Fruit fly (Drosophila melanogaster): ENCODE results near the gene CG5885.

The CG5885 gene

DNA sequence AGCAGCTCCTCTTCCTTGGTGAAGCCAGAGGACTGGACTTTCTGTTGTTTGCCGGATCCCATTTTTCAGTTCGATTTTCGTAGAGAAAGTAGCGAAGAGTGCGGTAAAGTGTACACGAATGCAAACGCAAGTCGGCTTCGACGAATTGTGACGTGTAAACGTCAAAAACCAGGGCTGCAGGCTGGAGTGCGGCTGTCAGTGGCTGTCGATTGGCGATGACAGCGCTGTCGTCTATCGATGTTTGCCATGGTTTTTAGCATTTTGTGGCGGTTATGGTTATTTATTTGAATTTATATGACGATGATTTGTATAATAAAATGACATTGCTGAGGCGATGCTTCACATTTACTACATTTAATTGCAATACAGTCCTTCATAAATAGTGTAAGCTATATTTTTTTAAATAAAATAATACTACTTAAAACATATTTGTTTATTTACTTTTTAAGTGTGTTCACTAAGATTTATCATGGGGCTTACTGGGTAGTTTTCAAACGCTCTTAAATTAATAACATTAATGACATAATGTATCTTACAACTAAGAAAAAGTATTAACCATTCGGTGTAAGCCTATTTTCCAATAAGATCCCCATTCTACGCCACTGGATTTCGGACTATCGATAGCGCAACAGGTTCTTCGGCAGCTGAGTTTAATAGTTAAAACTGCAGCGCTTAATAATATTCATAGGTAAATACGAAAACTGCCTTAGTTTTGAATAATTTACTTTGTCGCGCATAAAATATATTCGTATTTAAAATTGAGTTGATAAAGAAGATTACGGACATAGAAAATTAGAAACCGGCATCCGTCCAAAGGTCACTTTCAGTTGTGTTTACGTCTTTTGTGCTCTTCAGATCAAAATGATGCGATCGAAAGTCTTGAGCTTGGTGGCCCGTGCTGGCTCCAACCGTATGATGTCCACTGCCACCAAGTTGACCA is at the start of gene CG5885, which contains the start of gene CG4598 (continued):
- TF ChIP-seq nerfin-1 (tag; optimal IDR thresholded peaks at IDR 0.05) (peak; percentile 27), unpg (GFP tag; optimal IDR thresholded peaks at IDR 0.05) (peak; percentile 70), Med (GFP tag) (peak; percentile 85), HLH54F (GFP tag; optimal IDR thresholded peaks at IDR 0.05) (peak; percentile 41)

DNA sequence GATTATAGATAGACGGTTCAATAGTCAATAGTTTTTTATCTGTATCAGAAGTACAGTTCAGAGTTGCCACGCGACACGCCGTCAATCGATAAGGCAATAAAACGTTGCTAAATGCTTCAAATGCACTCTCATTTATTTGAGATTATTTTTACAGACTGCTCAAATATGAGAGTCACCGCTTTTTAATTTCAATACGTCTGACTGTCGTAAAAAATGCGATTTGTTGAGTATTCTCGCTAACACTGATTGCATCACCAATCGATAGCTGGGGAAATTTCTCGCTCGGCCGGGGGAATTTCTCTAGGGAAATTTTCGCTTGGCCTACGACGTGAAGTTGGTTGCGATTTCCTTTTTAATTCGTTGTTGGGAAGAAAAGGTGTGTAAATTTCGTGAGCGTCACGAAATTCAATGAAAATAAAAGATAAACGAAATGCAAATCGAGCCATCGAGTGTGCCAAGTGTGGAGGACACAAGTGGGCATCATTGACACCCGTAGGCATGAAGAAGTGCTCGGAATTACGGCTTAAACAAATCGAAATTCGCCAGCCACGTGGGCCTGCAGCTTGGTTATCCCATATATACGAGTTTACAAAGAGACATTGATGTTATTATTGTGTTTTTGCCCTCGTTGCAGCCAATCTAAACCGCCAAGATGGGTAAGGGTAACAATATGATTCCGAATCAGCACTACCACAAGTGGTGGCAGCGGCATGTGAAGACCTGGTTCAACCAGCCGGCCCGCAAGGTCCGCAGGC is 49.0 kb upstream of the CG5885 start, which contains the start of the genes Dref and RpL13:
Gene Dref, minus strand, starts transcription at position 247 of the 755 bp plus-strand sequence.
Gene RpL13, plus strand, starts transcription at position 331 of the 755 bp plus-strand sequence.
- TF ChIP-seq pan (optimal IDR thresholded peaks at IDR 0.05): no peak
- TF ChIP-seq pan (GFP tag; optimal IDR thresholded peaks at IDR 0.05 in 1 of 2, IDR thresholded peaks at IDR 0.05 in 1 of 2): peak in 1 of 2 experiments; percentile 75
- TF ChIP-seq fd96Cb (tag; optimal IDR thresholded peaks at IDR 0.05): peak; percentile 40
- peak; percentile 97 for TF ChIP-seq Ets65A (GFP tag)
- peak; percentile 81 for TF ChIP-seq Hsf (GFP tag; optimal IDR thresholded peaks at IDR 0.05)
- TF ChIP-seq CG1792 (GFP tag; optimal IDR thresholded peaks at IDR 0.05): peak; percentile 70
- TF ChIP-seq CG18011 (GFP tag; optimal IDR thresholded peaks at IDR 0.05): peak; percentile 85
- TF ChIP-seq CG16779 (GFP tag; IDR thresholded peaks at IDR 0.05): peak; percentile 59
- peak; percentile 62 for TF ChIP-seq Six4 (GFP tag; optimal IDR thresholded peaks at IDR 0.05)
- TF ChIP-seq Kr (GFP tag; optimal IDR thresholded peaks at IDR 0.05): peak; percentile 12
- peak; percentile 39; the same call in 2 of the 3 replicates for TF ChIP-seq B-H1 (GFP tag; IDR thresholded peaks at IDR 0.05)
- peak; percentile 88 for TF ChIP-seq Camta (GFP tag; optimal IDR thresholded peaks at IDR 0.05)
- TF ChIP-seq CG3407 (GFP tag; optimal IDR thresholded peaks at IDR 0.05): peak; percentile 88
- peak; percentile 84 for TF ChIP-seq CG7556 (GFP tag; optimal IDR thresholded peaks at IDR 0.05)
- TF ChIP-seq CG7372 (GFP tag; IDR thresholded peaks at IDR 0.05): peak; percentile 60
- peak; percentile 52; the same call in 1 of the 3 replicates for TF ChIP-seq Mrtf (GFP tag; IDR thresholded peaks at IDR 0.05)
- no peak for TF ChIP-seq abd-A (tag; optimal IDR thresholded peaks at IDR 0.05)
- TF ChIP-seq CG30403 (GFP tag; optimal IDR thresholded peaks at IDR 0.05): peak; percentile 80
- TF ChIP-seq hb (GFP tag; IDR thresholded peaks at IDR 0.05; ENCODE audit: partially characterized antibody): peak; percentile 76; the same call in 2 of the 3 replicates
- peak; percentile 94 for TF ChIP-seq HHEX (GFP tag; optimal IDR thresholded peaks at IDR 0.05)
- TF ChIP-seq CG4404 (GFP tag; IDR thresholded peaks at IDR 0.05): peak; percentile 26; the same call in 1 of the 2 replicates
- peak; percentile 73 for TF ChIP-seq ac (GFP tag; optimal IDR thresholded peaks at IDR 0.05)
- TF ChIP-seq CG6175 (GFP tag; IDR thresholded peaks at IDR 0.05): peak; percentile 79
- TF ChIP-seq peb (GFP tag; IDR thresholded peaks at IDR 0.05): peak; percentile 50; the same call in 1 of the 2 replicates
- peak; percentile 95 for TF ChIP-seq Fer1 (GFP tag; optimal IDR thresholded peaks at IDR 0.05)
- no peak for TF ChIP-seq nau (GFP tag; optimal IDR thresholded peaks at IDR 0.05)
- TF ChIP-seq CG10209 (GFP tag; optimal IDR thresholded peaks at IDR 0.05): peak; percentile 88
- TF ChIP-seq sens-2 (GFP tag; IDR thresholded peaks at IDR 0.05): peak; percentile 92
- peak; percentile 61 for TF ChIP-seq Oli (tag; optimal IDR thresholded peaks at IDR 0.05)
- TF ChIP-seq CG9437 (GFP tag; optimal IDR thresholded peaks at IDR 0.05): peak; percentile 83
- TF ChIP-seq mirr (GFP tag; optimal IDR thresholded peaks at IDR 0.05): peak; percentile 98
- TF ChIP-seq Rx (GFP tag; IDR thresholded peaks at IDR 0.05): peak; percentile 70
- TF ChIP-seq CG10979 (tag; optimal IDR thresholded peaks at IDR 0.05): peak; percentile 75
- TF ChIP-seq NC2β (GFP tag; optimal IDR thresholded peaks at IDR 0.05): peak; percentile 95
- TF ChIP-seq CG4328 (GFP tag; optimal IDR thresholded peaks at IDR 0.05): peak; percentile 95
- TF ChIP-seq Drgx (GFP tag; IDR thresholded peaks at IDR 0.05): peak; percentile 38; the same call in 1 of the 2 replicates
- peak; percentile 88 for TF ChIP-seq CG12391 (tag; optimal IDR thresholded peaks at IDR 0.05)
- TF ChIP-seq gcm2 (GFP tag; optimal IDR thresholded peaks at IDR 0.05): peak; percentile 80
- TF ChIP-seq sob (GFP tag; IDR thresholded peaks at IDR 0.05): peak; percentile 83
- peak; percentile 81 for TF ChIP-seq CG7786 (GFP tag; optimal IDR thresholded peaks at IDR 0.05)
- TF ChIP-seq pho (GFP tag; optimal IDR thresholded peaks at IDR 0.05): peak; percentile 89
